Fruit fly (Drosophila melanogaster) whole organism, embryonic: ENCODE results near the gene CG4338.

Experiments used
- Adf1 ChIP-seq: fragments of 200-800 bp; sonication (Bioruptor generic); IDR thresholded peaks from 2 replicates; pipeline ENCODE4 v1.3.6; 2022; ENCODE audit warnings: missing biosample characterization, missing genetic modification characterization
- Asciz ChIP-seq: fragments of 200-800 bp; sonication (Bioruptor generic); optimal IDR thresholded peaks from 2 replicates; lab custom pipeline; 2017; ENCODE audit warnings: missing biosample characterization, mild to moderate bottlenecking, missing genetic modification characterization, missing genetic modification reagents
- B-H1 ChIP-seq: fragments of 200-800 bp; sonication (Bioruptor generic); IDR thresholded peaks from 3 replicates; pipeline ENCODE4 v1.3.6; 2022; ENCODE audit warnings: missing biosample characterization, missing genetic modification characterization
- B-H2 ChIP-seq: fragments of 200-800 bp; sonication (Bioruptor generic); optimal IDR thresholded peaks from 2 replicates; lab custom pipeline; 2018; ENCODE audit warnings: missing biosample characterization, mild to moderate bottlenecking, missing genetic modification characterization
- Bteb2 ChIP-seq: fragments of 200-800 bp; sonication (Bioruptor generic); optimal IDR thresholded peaks from 2 replicates; lab custom pipeline; 2016; ENCODE audit warnings: missing biosample characterization, missing genetic modification characterization
- CG10274 ChIP-seq: fragments of 200-800 bp; sonication (Bioruptor generic); optimal IDR thresholded peaks from 3 replicates; lab custom pipeline; 2017; ENCODE audit warnings: missing biosample characterization, mild to moderate bottlenecking, missing genetic modification characterization
- CG10959 ChIP-seq: fragments of 200-800 bp; sonication (Bioruptor generic); IDR thresholded peaks from 2 replicates; pipeline ENCODE4 v1.3.6; 2022; ENCODE audit warnings: missing biosample characterization, missing genetic modification characterization
- CG11504 ChIP-seq: fragments of 200-800 bp; sonication (Bioruptor generic); optimal IDR thresholded peaks from 3 replicates; lab custom pipeline; 2019; ENCODE audit warnings: missing biosample characterization, mild to moderate bottlenecking, missing genetic modification characterization, moderate library complexity
- CG12104 ChIP-seq: fragments of 200-800 bp; sonication (Bioruptor generic); optimal IDR thresholded peaks from 3 replicates; lab custom pipeline; 2016; ENCODE audit warnings: missing biosample characterization, missing genetic modification characterization
- CG12299 ChIP-seq: fragments of 200-800 bp; sonication (Bioruptor generic); optimal IDR thresholded peaks from 2 replicates; lab custom pipeline; 2018; ENCODE audit warnings: missing biosample characterization, mild to moderate bottlenecking, missing genetic modification characterization
- CG17829 ChIP-seq: fragments of 200-800 bp; optimal IDR thresholded peaks from 2 replicates; lab custom pipeline; 2019; ENCODE audit warnings: missing biosample characterization, mild to moderate bottlenecking, missing genetic modification characterization, moderate library complexity
- CG3407 ChIP-seq: fragments of 200-800 bp; sonication (Bioruptor generic); optimal IDR thresholded peaks from 2 replicates; lab custom pipeline; 2018; ENCODE audit warnings: missing biosample characterization, mild to moderate bottlenecking, missing genetic modification characterization
- CG4360 ChIP-seq: fragments of 200-800 bp; sonication (Bioruptor generic); IDR thresholded peaks from 2 replicates; pipeline ENCODE4 v1.3.6; 2022; ENCODE audit warnings: missing biosample characterization, missing genetic modification characterization
- CG7372 ChIP-seq: fragments of 200-800 bp; sonication (Bioruptor generic); IDR thresholded peaks from 2 replicates; pipeline ENCODE4 v1.3.6; 2022; ENCODE audit warnings: missing biosample characterization, missing genetic modification characterization
- CG7786 ChIP-seq: fragments of 200-800 bp; sonication (Bioruptor generic); optimal IDR thresholded peaks from 2 replicates; lab custom pipeline; 2016; ENCODE audit warnings: missing biosample characterization, missing genetic modification characterization
- CG8290 ChIP-seq, 3 experiments: fragments of 200-800 bp; sonication (Bioruptor generic); optimal IDR thresholded peaks; 2 replicates each; lab custom pipeline; 2016 to 2019; ENCODE audit warnings: missing biosample characterization in 3 of 3, missing genetic modification characterization in 3 of 3, mild to moderate bottlenecking in 2 of 3, moderate library complexity in 1 of 3
- CG8359 ChIP-seq: fragments of 200-800 bp; sonication (Bioruptor generic); optimal IDR thresholded peaks from 2 replicates; lab custom pipeline; 2017; ENCODE audit warnings: missing biosample characterization, mild to moderate bottlenecking, missing genetic modification characterization, borderline replicate concordance
- CG9437 ChIP-seq: fragments of 200-800 bp; sonication (Bioruptor generic); optimal IDR thresholded peaks from 2 replicates; lab custom pipeline; 2018; ENCODE audit warnings: missing biosample characterization, mild to moderate bottlenecking, missing genetic modification characterization
- CG9797 ChIP-seq: fragments of 200-800 bp; sonication (Bioruptor generic); optimal IDR thresholded peaks from 3 replicates; lab custom pipeline; 2018; ENCODE audit warnings: missing biosample characterization, mild to moderate bottlenecking, missing genetic modification characterization
- Dbx ChIP-seq: fragments of 200-800 bp; sonication (Bioruptor generic); IDR thresholded peaks from 3 replicates; pipeline ENCODE4 v1.3.6; 2022; ENCODE audit warnings: missing biosample characterization, missing genetic modification characterization
- HmgD ChIP-seq: fragments of 200-800 bp; sonication (Bioruptor generic); optimal IDR thresholded peaks from 3 replicates; lab custom pipeline; 2016; ENCODE audit warnings: missing biosample characterization, missing genetic modification characterization
- Hsf ChIP-seq: fragments of 200-800 bp; sonication (Bioruptor generic); optimal IDR thresholded peaks from 3 replicates; lab custom pipeline; 2016; ENCODE audit warnings: missing biosample characterization, missing genetic modification characterization
- MESR4 ChIP-seq: fragments of 200-800 bp; sonication (Bioruptor generic); optimal IDR thresholded peaks from 2 replicates; lab custom pipeline; 2018; ENCODE audit warnings: missing biosample characterization, mild to moderate bottlenecking, missing genetic modification characterization, moderate library complexity
- NFAT ChIP-seq: fragments of 200-800 bp; sonication (Bioruptor generic); IDR thresholded peaks from 2 replicates; pipeline ENCODE4 v1.3.6; 2022; ENCODE audit warnings: missing biosample characterization, missing genetic modification characterization
- Neu2 ChIP-seq: fragments of 200-800 bp; sonication (Bioruptor generic); optimal IDR thresholded peaks from 3 replicates; lab custom pipeline; 2016; ENCODE audit warnings: missing biosample characterization, missing genetic modification characterization, borderline replicate concordance
- Optix ChIP-seq: fragments of 200-800 bp; sonication (Bioruptor generic); IDR thresholded peaks from 3 replicates; pipeline ENCODE4 v1.3.6; 2022; ENCODE audit warnings: missing biosample characterization, missing genetic modification characterization
- Ravus ChIP-seq: fragments of 200-800 bp; sonication (Bioruptor generic); IDR thresholded peaks from 2 replicates; pipeline ENCODE4 v1.3.6; 2022; ENCODE audit warnings: missing biosample characterization, missing genetic modification characterization
- Rfx ChIP-seq: fragments of 200-800 bp; sonication (Bioruptor generic); IDR thresholded peaks from 2 replicates; pipeline ENCODE4 v1.3.6; 2022; ENCODE audit warnings: missing biosample characterization, missing genetic modification characterization
- Stat92E ChIP-seq, 3 experiments: fragments of >200 bp in 2 of 3; fragments of 200-800 bp in 1 of 3; sonication (Bioruptor generic) in 1 of 3; optimal IDR thresholded peaks; 2 replicates each; lab custom pipeline; 2017 to 2019; ENCODE audit warnings: missing biosample characterization in 3 of 3, missing genetic modification characterization in 3 of 3, mild to moderate bottlenecking in 1 of 3, moderate library complexity in 1 of 3
- Trl ChIP-seq, 3 experiments: fragments of >200 bp in 2 of 3; fragments of 200-800 bp in 1 of 3; sonication (Bioruptor generic) in 1 of 3; optimal IDR thresholded peaks; 2 replicates in 1 of 3; 3 replicates in 2 of 3; lab custom pipeline; 2016 to 2017; ENCODE audit warnings: missing biosample characterization in 1 of 3, missing genetic modification characterization in 1 of 3
- ac ChIP-seq: fragments of 200-800 bp; sonication (Bioruptor generic); optimal IDR thresholded peaks from 3 replicates; lab custom pipeline; 2017; ENCODE audit warnings: missing biosample characterization, mild to moderate bottlenecking, missing genetic modification characterization
- eyg ChIP-seq: fragments of 200-800 bp; sonication (Bioruptor generic); optimal IDR thresholded peaks from 3 replicates; lab custom pipeline; 2016; ENCODE audit warnings: missing biosample characterization, missing genetic modification characterization
- fd102C ChIP-seq: fragments of 200-800 bp; sonication (Bioruptor generic); optimal IDR thresholded peaks from 2 replicates; lab custom pipeline; 2018; ENCODE audit warnings: missing biosample characterization, mild to moderate bottlenecking, missing genetic modification characterization, moderate library complexity
- fru ChIP-seq: fragments of >200 bp; optimal IDR thresholded peaks from 2 replicates; lab custom pipeline; 2017
- gce ChIP-seq: fragments of 200-800 bp; sonication (Bioruptor generic); IDR thresholded peaks from 3 replicates; pipeline ENCODE4 v1.3.6; 2022; ENCODE audit warnings: missing biosample characterization, missing genetic modification characterization
- grn ChIP-seq: fragments of 200-800 bp; sonication (Bioruptor generic); optimal IDR thresholded peaks from 3 replicates; lab custom pipeline; 2017; ENCODE audit warnings: missing biosample characterization, missing genetic modification characterization
- ind ChIP-seq: fragments of 200-800 bp; sonication (Bioruptor generic); optimal IDR thresholded peaks from 3 replicates; lab custom pipeline; 2016; ENCODE audit warnings: missing biosample characterization, missing genetic modification characterization
- jing ChIP-seq: fragments of 200-800 bp; sonication (Bioruptor generic); optimal IDR thresholded peaks from 2 replicates; lab custom pipeline; 2018; ENCODE audit warnings: missing biosample characterization, mild to moderate bottlenecking, missing genetic modification characterization
- lab ChIP-seq: fragments of 200-800 bp; sonication (Bioruptor generic); optimal IDR thresholded peaks from 3 replicates; lab custom pipeline; 2017; ENCODE audit warnings: missing biosample characterization, missing genetic modification characterization, mild to moderate bottlenecking, moderate library complexity, missing genetic modification reagents
- lmd ChIP-seq: fragments of 200-800 bp; sonication (Bioruptor generic); IDR thresholded peaks from 2 replicates; pipeline ENCODE4 v1.3.6; 2022; ENCODE audit warnings: missing biosample characterization, missing genetic modification characterization
- nerfin-1 ChIP-seq: fragments of 200-800 bp; sonication (Bioruptor generic); optimal IDR thresholded peaks from 3 replicates; lab custom pipeline; 2019; ENCODE audit warnings: missing biosample characterization, mild to moderate bottlenecking, missing genetic modification characterization, moderate library complexity
- nmo ChIP-seq: fragments of 200-800 bp; sonication (Bioruptor generic); optimal IDR thresholded peaks from 2 replicates; lab custom pipeline; 2018; ENCODE audit warnings: missing biosample characterization, mild to moderate bottlenecking, missing genetic modification characterization, moderate library complexity
- nom ChIP-seq: fragments of 200-800 bp; sonication (Bioruptor generic); optimal IDR thresholded peaks from 2 replicates; lab custom pipeline; 2017; ENCODE audit warnings: missing biosample characterization, missing genetic modification characterization, mild to moderate bottlenecking, moderate library complexity, missing genetic modification reagents
- onecut ChIP-seq: fragments of 200-800 bp; sonication (Bioruptor generic); IDR thresholded peaks from 2 replicates; pipeline ENCODE4 v1.3.6; 2022; ENCODE audit warnings: missing biosample characterization, missing genetic modification characterization
- run ChIP-seq: fragments of 200-800 bp; sonication (Bioruptor generic); optimal IDR thresholded peaks from 3 replicates; lab custom pipeline; 2018; ENCODE audit warnings: missing biosample characterization, mild to moderate bottlenecking, missing genetic modification characterization
- sr ChIP-seq: fragments of 200-800 bp; sonication (Bioruptor generic); IDR thresholded peaks from 3 replicates; pipeline ENCODE4 v1.3.6; 2022; ENCODE audit warnings: missing biosample characterization, missing genetic modification characterization
- stwl ChIP-seq: fragments of 200-800 bp; sonication (Bioruptor generic); optimal IDR thresholded peaks from 3 replicates; lab custom pipeline; 2018; ENCODE audit warnings: missing biosample characterization, mild to moderate bottlenecking, missing genetic modification characterization, moderate library complexity
- sug ChIP-seq: fragments of 200-800 bp; optimal IDR thresholded peaks from 2 replicates; lab custom pipeline; 2019; ENCODE audit warnings: missing biosample characterization, mild to moderate bottlenecking, missing genetic modification characterization, moderate library complexity
- zen2 ChIP-seq: fragments of 200-800 bp; sonication (Bioruptor generic); IDR thresholded peaks from 3 replicates; pipeline ENCODE4 v1.3.6; 2022; ENCODE audit warnings: missing biosample characterization, missing genetic modification characterization; ENCODE audit not compliant: partially characterized antibody

The CG4338 gene

DNA sequence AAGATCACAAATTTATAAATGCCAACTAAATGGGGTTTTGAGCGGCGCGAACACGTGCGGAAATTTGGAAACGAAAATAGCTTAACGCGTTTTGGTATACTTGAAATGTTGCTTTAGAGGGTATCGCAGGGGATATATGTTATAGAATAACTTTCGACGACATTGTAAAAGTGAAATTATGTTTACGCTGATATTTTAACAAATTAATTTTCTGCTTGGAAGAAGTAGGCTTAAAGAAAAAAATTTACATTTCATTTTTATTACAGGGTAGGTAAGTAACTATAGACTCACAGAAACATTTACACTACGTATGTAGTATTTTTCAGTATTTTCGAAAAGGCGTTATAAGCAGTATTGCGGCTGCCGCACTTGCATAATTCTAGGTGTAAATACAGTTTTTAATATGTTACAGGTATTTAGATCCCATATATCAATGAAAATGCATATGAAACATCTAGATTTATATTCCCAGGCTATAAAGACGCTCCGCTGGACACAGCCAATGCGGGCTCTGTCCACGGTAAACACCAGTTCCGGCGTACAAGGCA lies 45.9 kb upstream of the CG4338 start, which contains the start of the genes Art3 and mRpS10 (continued):
- peak; percentile 100 for TF ChIP-seq nmo (GFP tag; lab: Kevin White, UChicago)
- TF ChIP-seq CG9437 (GFP tag; lab: Kevin White, UChicago): peak; percentile 98
- TF ChIP-seq onecut (GFP tag; lab: Robert Waterston, UW): peak; percentile 99
- TF ChIP-seq CG10274: peak; percentile 96
- peak; percentile 98 for TF ChIP-seq stwl
- no peak for TF ChIP-seq zen2
- peak; percentile 100 for TF ChIP-seq run (tag; lab: Kevin White, UChicago)
- peak; percentile 100 for TF ChIP-seq Rfx (GFP tag; lab: Robert Waterston, UW)
- peak; percentile 95 for TF ChIP-seq Adf1 (GFP tag; lab: Robert Waterston, UW)
- peak; percentile 100 for TF ChIP-seq B-H2 (GFP tag; lab: Kevin White, UChicago)
- peak; percentile 100 for TF ChIP-seq CG17829 (tag; lab: Kevin White, UChicago)
- peak; percentile 97 for TF ChIP-seq CG8359
- peak; percentile 99 for TF ChIP-seq nom (GFP tag; lab: Kevin White, UChicago)
- peak; percentile 88; the same call in 2 of the 3 replicates for TF ChIP-seq Optix (GFP tag; lab: Robert Waterston, UW)
- TF ChIP-seq CG4360 (GFP tag; lab: Robert Waterston, UW): peak; percentile 96
- TF ChIP-seq Stat92E (GFP tag; optimal IDR thresholded peaks at IDR 0.05; lab: Kevin White, UChicago): peak in 1 of 3 experiments; percentile 100
- TF ChIP-seq NFAT (GFP tag; lab: Robert Waterston, UW): peak; percentile 100
- peak; percentile 95 for TF ChIP-seq grn (GFP tag; lab: Kevin White, UChicago)
- TF ChIP-seq ind: peak; percentile 100
- peak; percentile 100 for TF ChIP-seq Bteb2 (GFP tag; lab: Kevin White, UChicago)
- peak; percentile 99 for TF ChIP-seq CG3407 (GFP tag; lab: Kevin White, UChicago)
- peak; percentile 100 for TF ChIP-seq Asciz (GFP tag; lab: Kevin White, UChicago)
- TF ChIP-seq CG7786 (GFP tag; lab: Kevin White, UChicago): peak; percentile 100
- peak; percentile 100 for TF ChIP-seq lmd
- TF ChIP-seq fd102C (GFP tag; lab: Kevin White, UChicago): peak; percentile 99
- peak; percentile 100 for TF ChIP-seq CG7372 (GFP tag; lab: Robert Waterston, UW)
- no peak for TF ChIP-seq Trl (optimal IDR thresholded peaks at IDR 0.05; lab: Kevin White, UChicago)
- TF ChIP-seq Trl (GFP tag; optimal IDR thresholded peaks at IDR 0.05; lab: Kevin White, UChicago): peak; percentile 100
- peak; percentile 100 for TF ChIP-seq gce (GFP tag; lab: Robert Waterston, UW)
- TF ChIP-seq fru (lab: Kevin White, UChicago): no peak
- peak; percentile 99 for TF ChIP-seq HmgD
- peak; percentile 100 for TF ChIP-seq lab (GFP tag; lab: Kevin White, UChicago)
- peak; percentile 99 for TF ChIP-seq CG11504
- TF ChIP-seq CG12299 (tag; lab: Kevin White, UChicago): peak; percentile 100
- peak; percentile 99 for TF ChIP-seq sr (GFP tag; lab: Robert Waterston, UW)
- peak; percentile 100 for TF ChIP-seq nerfin-1
- peak; percentile 87 for TF ChIP-seq CG9797
- TF ChIP-seq Hsf (GFP tag; lab: Kevin White, UChicago): peak; percentile 100
- TF ChIP-seq CG8290 (GFP tag; optimal IDR thresholded peaks at IDR 0.05; lab: Kevin White, UChicago): peak; percentile 100
- peak; percentile 99 to 100 for TF ChIP-seq CG8290 (tag; optimal IDR thresholded peaks at IDR 0.05; lab: Kevin White, UChicago)
- peak; percentile 100 for TF ChIP-seq jing (GFP tag; lab: Kevin White, UChicago)
- peak; percentile 100 for TF ChIP-seq Dbx
- peak; percentile 100 for TF ChIP-seq CG10959 (GFP tag; lab: Robert Waterston, UW)
- peak; percentile 93 for TF ChIP-seq MESR4 (GFP tag; lab: Kevin White, UChicago)
- peak; percentile 100 for TF ChIP-seq B-H1 (GFP tag; lab: Robert Waterston, UW)
- peak; percentile 100 for TF ChIP-seq ac
- TF ChIP-seq Neu2 (GFP tag; lab: Kevin White, UChicago): peak; percentile 100
- peak; percentile 100 for TF ChIP-seq CG12104 (GFP tag; lab: Kevin White, UChicago)
- peak; percentile 99 for TF ChIP-seq Ravus (GFP tag; lab: Robert Waterston, UW)
- TF ChIP-seq sug: peak; percentile 100
- TF ChIP-seq eyg (GFP tag; lab: Kevin White, UChicago): peak; percentile 100
